Fruit fly (Drosophila melanogaster): ENCODE data around the gene Mst27D.

Gene Mst27D

DNA sequence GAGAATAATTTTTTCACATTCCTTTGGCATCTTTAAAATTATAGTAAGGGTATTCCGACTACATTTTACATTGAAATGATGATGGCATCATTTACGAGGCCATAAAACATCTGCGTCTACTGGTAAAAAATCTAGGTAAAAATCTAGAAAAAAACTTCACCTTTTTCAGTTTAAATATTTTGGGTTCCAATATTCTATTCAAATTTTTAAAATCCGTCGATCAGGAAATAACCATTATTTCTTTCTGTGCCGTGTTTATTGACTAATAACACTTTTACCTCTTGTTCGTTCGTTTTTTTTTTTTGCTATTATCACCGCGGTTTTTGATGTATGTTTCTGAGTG lies 21.3 kb downstream of the Mst27D start (continued):
- no peak for TF ChIP-seq D (optimal IDR thresholded peaks at IDR 0.05)
- TF ChIP-seq D (GFP tag; optimal IDR thresholded peaks at IDR 0.05), result peak; percentile 9
- TF ChIP-seq amos (GFP tag; IDR thresholded peaks at IDR 0.05; ENCODE audit: partially characterized antibody), result no peak
- peak; percentile 31 for TF ChIP-seq CG11398 (GFP tag; optimal IDR thresholded peaks at IDR 0.05)
- no peak for TF ChIP-seq vnd (GFP tag; IDR thresholded peaks at IDR 0.05; ENCODE audit: partially characterized antibody)
- no peak for TF ChIP-seq da (GFP tag; optimal IDR thresholded peaks at IDR 0.05)
- peak; percentile 62 for TF ChIP-seq H2.0 (GFP tag; IDR thresholded peaks at IDR 0.05)
- TF ChIP-seq CG3407 (GFP tag; optimal IDR thresholded peaks at IDR 0.05), result peak; percentile 26
- peak; percentile 61 for TF ChIP-seq CG13424 (tag; optimal IDR thresholded peaks at IDR 0.05)
- no peak for TF ChIP-seq pros (GFP tag; optimal IDR thresholded peaks at IDR 0.05)
- TF ChIP-seq CG10431 (GFP tag; optimal IDR thresholded peaks at IDR 0.05), result no peak
- no peak for TF ChIP-seq Ets97D (GFP tag; optimal IDR thresholded peaks at IDR 0.05)
- TF ChIP-seq CG10267 (tag; optimal IDR thresholded peaks at IDR 0.05), result peak; percentile 31
- no peak for TF ChIP-seq unc-4 (GFP tag; IDR thresholded peaks at IDR 0.05; ENCODE audit: partially characterized antibody)
- no peak for TF ChIP-seq Adf1 (GFP tag; IDR thresholded peaks at IDR 0.05)
- no peak for TF ChIP-seq Sox102F (GFP tag; optimal IDR thresholded peaks at IDR 0.05)
- peak; percentile 62 for TF ChIP-seq CG11696 (GFP tag; IDR thresholded peaks at IDR 0.05)
- TF ChIP-seq exex (tag; optimal IDR thresholded peaks at IDR 0.05), result no peak
- TF ChIP-seq org-1 (GFP tag; optimal IDR thresholded peaks at IDR 0.05), result peak; percentile 47
- TF ChIP-seq Dip3 (GFP tag; optimal IDR thresholded peaks at IDR 0.05), result peak; percentile 31
- TF ChIP-seq CG12744 (GFP tag; optimal IDR thresholded peaks at IDR 0.05), result peak; percentile 21
- no peak for TF ChIP-seq insv (GFP tag; optimal IDR thresholded peaks at IDR 0.05)
- TF ChIP-seq en (GFP tag; optimal IDR thresholded peaks at IDR 0.05), result peak; percentile 56
- TF ChIP-seq Awh (GFP tag; IDR thresholded peaks at IDR 0.05), result 0 out of 2 replicates have a peak, but pooled peaks have one; percentile 31
- TF ChIP-seq sd (tag; optimal IDR thresholded peaks at IDR 0.05), result peak; percentile 47
- TF ChIP-seq ab (GFP tag; optimal IDR thresholded peaks at IDR 0.05), result no peak
- TF ChIP-seq CG14441 (GFP tag; IDR thresholded peaks at IDR 0.05), result peak; percentile 59
- no peak for TF ChIP-seq sc (optimal IDR thresholded peaks at IDR 0.05)
- TF ChIP-seq sc (GFP tag; optimal IDR thresholded peaks at IDR 0.05), result no peak
- no peak for TF ChIP-seq CG10543 (GFP tag; optimal IDR thresholded peaks at IDR 0.05)
- TF ChIP-seq CG42726 (GFP tag; IDR thresholded peaks at IDR 0.05; ENCODE audit: partially characterized antibody), result no peak
- TF ChIP-seq CG30403 (GFP tag; optimal IDR thresholded peaks at IDR 0.05), result peak; percentile 73
- TF ChIP-seq CG10462 (GFP tag; optimal IDR thresholded peaks at IDR 0.05), result no peak
- no peak for TF ChIP-seq CG8290 (GFP tag; optimal IDR thresholded peaks at IDR 0.05)
- TF ChIP-seq CG8290 (tag; optimal IDR thresholded peaks at IDR 0.05), result no peak
- peak; percentile 71 for TF ChIP-seq CG12391 (tag; optimal IDR thresholded peaks at IDR 0.05)
- 0 out of 3 replicates have a peak, but pooled peaks have one; percentile 15 for TF ChIP-seq Optix (GFP tag; IDR thresholded peaks at IDR 0.05)
- TF ChIP-seq ftz-f1 (GFP tag; optimal IDR thresholded peaks at IDR 0.05), result no peak
- no peak for TF ChIP-seq cato (GFP tag; optimal IDR thresholded peaks at IDR 0.05; ENCODE audit: borderline replicate concordance)
- TF ChIP-seq ranshi (GFP tag; IDR thresholded peaks at IDR 0.05), result peak; percentile 28; the same call in 1 of the 2 replicates
- TF ChIP-seq ERR (GFP tag; optimal IDR thresholded peaks at IDR 0.05), result no peak
- TF ChIP-seq CG13624 (GFP tag; optimal IDR thresholded peaks at IDR 0.05), result peak; percentile 29
- TF ChIP-seq CG15073 (GFP tag; optimal IDR thresholded peaks at IDR 0.05), result no peak
- no peak for TF ChIP-seq bbx (GFP tag; IDR thresholded peaks at IDR 0.05; ENCODE audit: partially characterized antibody)
- peak; percentile 6 for TF ChIP-seq CG5180 (GFP tag; optimal IDR thresholded peaks at IDR 0.05)
- TF ChIP-seq CG13123 (GFP tag; optimal IDR thresholded peaks at IDR 0.05), result no peak
- TF ChIP-seq Dip2 (GFP tag; IDR thresholded peaks at IDR 0.05), result no peak
- TF ChIP-seq gce (GFP tag; IDR thresholded peaks at IDR 0.05), result peak; percentile 43; the same call in 1 of the 3 replicates
- no peak for TF ChIP-seq NFAT (GFP tag; IDR thresholded peaks at IDR 0.05)
- TF ChIP-seq so (GFP tag; IDR thresholded peaks at IDR 0.05), result peak; percentile 65; the same call in 1 of the 3 replicates
- TF ChIP-seq Ptx1 (GFP tag; IDR thresholded peaks at IDR 0.05), result peak; percentile 75
- no peak for TF ChIP-seq NC2α (GFP tag; optimal IDR thresholded peaks at IDR 0.05)

Measured in whole organism, embryonic.